Worm (Caenorhabditis elegans) whole organism, mixed stage, embryonic: Measurements from ENCODE around the gene F31F7.1.
A peak's percentile ranks its signal among the peaks of the same experiment; 100 is the strongest.

ENCODE experiments used
- blmp-1 ChIP-seq: fragments of 150-350 bp; optimal IDR thresholded peaks from 2 replicates; lab custom pipeline; 2014; ENCODE audit warnings: missing biosample characterization, missing genetic modification characterization
- ceh-43 ChIP-seq: fragments of 200-800 bp; sonication (Bioruptor generic); optimal IDR thresholded peaks from 2 replicates; lab custom pipeline; 2018; ENCODE audit warnings: mild to moderate bottlenecking, missing genetic modification characterization, moderate library complexity, missing compliant biosample characterization
- ces-1 ChIP-seq: fragments of 150-350 bp; optimal IDR thresholded peaks from 2 replicates; lab custom pipeline; 2014; ENCODE audit warnings: missing biosample characterization, missing genetic modification reagents, missing genetic modification characterization
- cnd-1 ChIP-seq: fragments of 200-800 bp; sonication (Bioruptor generic); optimal IDR thresholded peaks from 2 replicates; lab custom pipeline; 2018; ENCODE audit warnings: mild to moderate bottlenecking, missing genetic modification characterization, missing compliant biosample characterization
- lin-13 ChIP-seq: fragments of 150-350 bp; optimal IDR thresholded peaks from 2 replicates; lab custom pipeline; 2014; ENCODE audit warnings: missing biosample characterization, missing genetic modification characterization
- lsy-2 ChIP-seq: fragments of 150-350 bp; optimal IDR thresholded peaks from 2 replicates; lab custom pipeline; 2014; ENCODE audit warnings: missing biosample characterization, missing genetic modification characterization
- nhr-12 ChIP-seq: fragments of 150-350 bp; optimal IDR thresholded peaks from 2 replicates; lab custom pipeline; 2014; ENCODE audit warnings: missing biosample characterization, missing genetic modification characterization
- nhr-2 ChIP-seq: fragments of 150-350 bp; optimal IDR thresholded peaks from 2 replicates; lab custom pipeline; 2014; ENCODE audit warnings: missing biosample characterization, missing genetic modification characterization
- nhr-28 ChIP-seq: fragments of 150-350 bp; optimal IDR thresholded peaks from 2 replicates; lab custom pipeline; 2014; ENCODE audit warnings: missing biosample characterization, missing genetic modification characterization
- pha-4 ChIP-seq: fragments of 150-350 bp; optimal IDR thresholded peaks from 2 replicates; lab custom pipeline; 2018; ENCODE audit warnings: missing biosample characterization, missing genetic modification reagents, missing genetic modification characterization
- snpc-4 ChIP-seq: fragments of 150-350 bp; optimal IDR thresholded peaks from 2 replicates; lab custom pipeline; 2014; ENCODE audit warnings: missing biosample characterization, missing genetic modification characterization
- unc-39 ChIP-seq: fragments of 150-350 bp; optimal IDR thresholded peaks from 2 replicates; lab custom pipeline; 2014; ENCODE audit warnings: missing biosample characterization, missing genetic modification characterization
- unc-62 ChIP-seq: fragments of 150-350 bp; optimal IDR thresholded peaks from 2 replicates; lab custom pipeline; 2014; ENCODE audit warnings: missing biosample characterization, missing genetic modification reagents, missing genetic modification characterization
- ztf-11 ChIP-seq: fragments of 150-350 bp; optimal IDR thresholded peaks from 2 replicates; lab custom pipeline; 2014; ENCODE audit warnings: missing biosample characterization, missing genetic modification characterization

- TF ChIP-seq unc-62 (no peak), ztf-11 (tag; lab: Kevin White, UChicago) (no peak), blmp-1 (tag; lab: Kevin White, UChicago) (no peak), ceh-43 (GFP tag; lab: Kevin White, UChicago) (no peak), snpc-4 (tag; lab: Kevin White, UChicago) (no peak), ces-1 (GFP tag; lab: Kevin White, UChicago) (no peak), cnd-1 (tag; lab: Kevin White, UChicago) (no peak), nhr-2 (tag; lab: Kevin White, UChicago) (no peak), unc-39 (tag; lab: Kevin White, UChicago) (no peak), pha-4 (no peak), nhr-12 (tag; lab: Kevin White, UChicago) (no peak), lsy-2 (tag; lab: Kevin White, UChicago) (peak; percentile 2), nhr-28 (tag; lab: Kevin White, UChicago) (no peak), lin-13 (tag; lab: Kevin White, UChicago) (no peak)
Measured at ce11 chrV:6229457-6229949, 46.7 kb upstream of the F31F7.1 start.
